Worm (Caenorhabditis elegans) whole organism, L1 larva: ENCODE results near the gene grl-13.

Experiments
- aly-2 ChIP-seq: fragments of 150-350 bp; optimal IDR thresholded peaks from 2 replicates; lab custom pipeline; 2014; ENCODE audit warnings: missing biosample characterization, missing genetic modification characterization
- blmp-1 ChIP-seq: fragments of 150-350 bp; optimal IDR thresholded peaks from 2 replicates; lab custom pipeline; 2014; ENCODE audit warnings: missing biosample characterization, missing genetic modification characterization
- ceh-63 ChIP-seq: fragments of 200-800 bp; sonication (Bioruptor generic); optimal IDR thresholded peaks from 2 replicates; lab custom pipeline; 2018; ENCODE audit warnings: mild to moderate bottlenecking, missing genetic modification characterization, missing compliant biosample characterization
- ceh-82 ChIP-seq, 3 experiments: fragments of 150-350 bp in 1 of 3; sonication (generic microtip) in 2 of 3; optimal IDR thresholded peaks; 2 replicates each; lab custom pipeline; 2014 to 2017; ENCODE audit warnings: missing biosample characterization in 3 of 3, missing genetic modification characterization in 3 of 3
- ceh-90 ChIP-seq: sonication (generic microtip); optimal IDR thresholded peaks from 2 replicates; lab custom pipeline; 2016; ENCODE audit warnings: missing genetic modification characterization, missing compliant biosample characterization
- efl-1 ChIP-seq, 4 experiments: fragments of 150-350 bp; optimal IDR thresholded peaks in 3 of 4; peaks in 1 of 4; 1 replicate in 1 of 4; 2 replicates in 3 of 4; lab custom pipeline; 2014; ENCODE audit warnings: missing biosample characterization in 2 of 4, missing genetic modification characterization in 2 of 4, missing genetic modification reagents in 2 of 4
- efl-3 ChIP-seq: fragments of 200-800 bp; sonication (Bioruptor generic); optimal IDR thresholded peaks from 2 replicates; lab custom pipeline; 2018; ENCODE audit warnings: mild to moderate bottlenecking, missing genetic modification characterization, missing compliant biosample characterization
- egl-13 ChIP-seq: sonication (generic microtip); optimal IDR thresholded peaks from 2 replicates; lab custom pipeline; 2016; ENCODE audit warnings: missing genotype, missing genetic modification reagents, missing genetic modification characterization, missing compliant biosample characterization
- fkh-4 ChIP-seq: sonication (generic microtip); optimal IDR thresholded peaks from 2 replicates; lab custom pipeline; 2016; ENCODE audit warnings: missing compliant biosample characterization, missing genetic modification characterization, borderline replicate concordance
- grh-1 ChIP-seq: fragments of 200-800 bp; sonication (Bioruptor generic); IDR thresholded peaks from 2 replicates; pipeline ENCODE4 v1.3.6; 2022; ENCODE audit warnings: missing genetic modification reagents, missing genetic modification characterization, missing compliant biosample characterization
- hlh-4 ChIP-seq: sonication (generic microtip); optimal IDR thresholded peaks from 2 replicates; lab custom pipeline; 2016; ENCODE audit warnings: mild to moderate bottlenecking, missing genetic modification characterization, missing compliant biosample characterization
- irx-1 ChIP-seq: sonication (generic microtip); optimal IDR thresholded peaks from 2 replicates; lab custom pipeline; 2016; ENCODE audit warnings: missing genetic modification characterization, missing compliant biosample characterization
- lin-13 ChIP-seq: fragments of 150-350 bp; optimal IDR thresholded peaks from 2 replicates; lab custom pipeline; 2014; ENCODE audit warnings: missing biosample characterization, missing genetic modification reagents, missing genetic modification characterization
- lin-14 ChIP-seq: fragments of 200-800 bp; sonication (Bioruptor generic); optimal IDR thresholded peaks from 2 replicates; lab custom pipeline; 2018; ENCODE audit warnings: mild to moderate bottlenecking, missing genetic modification characterization, moderate library complexity, missing compliant biosample characterization
- lin-35 ChIP-seq, 2 experiments: fragments of 150-350 bp; optimal IDR thresholded peaks; 2 replicates each; lab custom pipeline; 2014; ENCODE audit warnings: missing biosample characterization in 2 of 2, missing genetic modification characterization in 2 of 2, missing genetic modification reagents in 2 of 2
- lin-39 ChIP-seq: fragments of 150-350 bp; optimal IDR thresholded peaks from 2 replicates; lab custom pipeline; 2014; ENCODE audit warnings: missing biosample characterization, missing genetic modification reagents, missing genetic modification characterization
- mep-1 ChIP-seq: fragments of 150-350 bp; optimal IDR thresholded peaks from 2 replicates; lab custom pipeline; 2014; ENCODE audit warnings: missing biosample characterization, missing genetic modification characterization
- nhr-11 ChIP-seq: fragments of 150-350 bp; optimal IDR thresholded peaks from 2 replicates; lab custom pipeline; 2014; ENCODE audit warnings: missing biosample characterization, missing genetic modification characterization
- nhr-12 ChIP-seq: sonication (generic microtip); optimal IDR thresholded peaks from 2 replicates; lab custom pipeline; 2017; ENCODE audit warnings: missing biosample characterization, missing genetic modification characterization
- nhr-19 ChIP-seq: fragments of 200-800 bp; sonication (Bioruptor generic); conservative IDR thresholded peaks from 2 replicates; pipeline ENCODE4 v1.3.6; 2022; ENCODE audit warnings: missing genetic modification characterization, missing compliant biosample characterization
- nhr-237 ChIP-seq: fragments of 150-350 bp; optimal IDR thresholded peaks from 2 replicates; lab custom pipeline; 2014; ENCODE audit warnings: missing biosample characterization, missing genetic modification characterization
- nhr-28 ChIP-seq: fragments of 150-350 bp; optimal IDR thresholded peaks from 2 replicates; lab custom pipeline; 2014; ENCODE audit warnings: missing biosample characterization, missing genetic modification characterization
- nhr-47 ChIP-seq: sonication (generic microtip); optimal IDR thresholded peaks from 2 replicates; lab custom pipeline; 2016; ENCODE audit warnings: mild to moderate bottlenecking, missing genetic modification characterization, moderate library complexity, missing compliant biosample characterization
- nhr-76 ChIP-seq: sonication (generic microtip); optimal IDR thresholded peaks from 2 replicates; lab custom pipeline; 2017; ENCODE audit warnings: missing biosample characterization, missing genetic modification characterization
- nhr-85 ChIP-seq: sonication (generic microtip); peaks from one replicate; lab custom pipeline; 2016; ENCODE audit warnings: missing genetic modification characterization, inconsistent platforms, missing compliant biosample characterization
- pax-3 ChIP-seq: fragments of 200-800 bp; sonication (Bioruptor generic); optimal IDR thresholded peaks from 2 replicates; lab custom pipeline; 2018; ENCODE audit warnings: mild to moderate bottlenecking, missing genetic modification characterization, moderate library complexity, missing compliant biosample characterization
- skn-1 ChIP-seq: fragments of 150-350 bp; optimal IDR thresholded peaks from 2 replicates; lab custom pipeline; 2014; ENCODE audit warnings: missing biosample characterization, missing genetic modification characterization
- sox-4 ChIP-seq: sonication (generic microtip); optimal IDR thresholded peaks from 2 replicates; lab custom pipeline; 2016; ENCODE audit warnings: missing genetic modification characterization, missing compliant biosample characterization
- sptf-1 ChIP-seq: fragments of 150-350 bp; optimal IDR thresholded peaks from 2 replicates; lab custom pipeline; 2014; ENCODE audit warnings: missing biosample characterization, missing genetic modification characterization
- swsn-7 ChIP-seq: sonication (generic microtip); optimal IDR thresholded peaks from 2 replicates; lab custom pipeline; 2016; ENCODE audit warnings: missing genetic modification characterization, missing compliant biosample characterization
- unc-130 ChIP-seq: fragments of 150-350 bp; optimal IDR thresholded peaks from 2 replicates; lab custom pipeline; 2017; ENCODE audit warnings: missing biosample characterization, missing genetic modification characterization, inconsistent platforms
- unc-62 ChIP-seq: fragments of 150-350 bp; optimal IDR thresholded peaks from 2 replicates; lab custom pipeline; 2014; ENCODE audit warnings: missing biosample characterization, missing genetic modification reagents, missing genetic modification characterization
- unc-86 ChIP-seq: sonication (generic microtip); optimal IDR thresholded peaks from 2 replicates; lab custom pipeline; 2016; ENCODE audit warnings: missing genetic modification characterization, missing compliant biosample characterization
- unc-98 ChIP-seq: fragments of 200-800 bp; sonication (Bioruptor generic); IDR thresholded peaks from 2 replicates; pipeline ENCODE4 v1.3.6; 2022; ENCODE audit warnings: missing genetic modification characterization, missing compliant biosample characterization
- zag-1 ChIP-seq: fragments of 150-350 bp; optimal IDR thresholded peaks from 2 replicates; lab custom pipeline; 2014; ENCODE audit warnings: missing biosample characterization, missing genetic modification characterization
- ztf-11 ChIP-seq, 2 experiments: sonication (generic microtip); optimal IDR thresholded peaks; 2 replicates each; lab custom pipeline; 2016 to 2017; ENCODE audit warnings: missing genetic modification characterization in 2 of 2, missing biosample characterization in 1 of 2, missing compliant biosample characterization in 1 of 2
- ztf-4 ChIP-seq: fragments of 150-350 bp; optimal IDR thresholded peaks from 2 replicates; lab custom pipeline; 2014; ENCODE audit warnings: missing biosample characterization, missing genetic modification characterization

The grl-13 gene

ce11 chrV:4364517-4364916 is at the start of gene grl-13:
Gene grl-13, minus strand, starts transcription at chrV:4364617.
- TF ChIP-seq nhr-76 (tag; lab: Kevin White, UChicago) (no peak), ceh-82 (tag; optimal IDR thresholded peaks at IDR 0.05; lab: Kevin White, UChicago) (no peak), lin-14 (GFP tag; lab: Kevin White, UChicago) (no peak), hlh-4 (tag; lab: Kevin White, UChicago) (no peak), nhr-85 (tag; lab: Kevin White, UChicago) (no peak)

ce11 chrV:4411714-4412113 is 47.3 kb upstream of the grl-13 start, which contains the start of gene Y47D7A.17:
Gene Y47D7A.17, minus strand, starts transcription at chrV:4411814.
- no peak for TF ChIP-seq unc-130 (tag; lab: Kevin White, UChicago)
- TF ChIP-seq ceh-82 (tag; optimal IDR thresholded peaks at IDR 0.05; lab: Kevin White, UChicago), result no peak
- TF ChIP-seq sptf-1 (tag; lab: Kevin White, UChicago), result no peak
- no peak for TF ChIP-seq ceh-63 (GFP tag; lab: Kevin White, UChicago)
- no peak for TF ChIP-seq nhr-28 (tag; lab: Kevin White, UChicago)
- no peak for TF ChIP-seq nhr-85 (tag; lab: Kevin White, UChicago)
- TF ChIP-seq efl-3 (GFP tag; lab: Kevin White, UChicago), result no peak
- TF ChIP-seq lin-35 (GFP tag; optimal IDR thresholded peaks at IDR 0.05; lab: Kevin White, UChicago), result no peak
- no peak for TF ChIP-seq efl-1 (optimal IDR thresholded peaks at IDR 0.05; lab: Kevin White, UChicago)
- no peak for TF ChIP-seq efl-1 (GFP tag; optimal IDR thresholded peaks at IDR 0.05 in 1 of 2; lab: Kevin White, UChicago)
- TF ChIP-seq irx-1 (tag; lab: Kevin White, UChicago), result no peak
- TF ChIP-seq zag-1 (tag; lab: Kevin White, UChicago), result no peak

- TF ChIP-seq lin-39 (tag; lab: Kevin White, UChicago), result no peak
- no peak for TF ChIP-seq sptf-1 (tag; lab: Kevin White, UChicago)
- no peak for TF ChIP-seq grh-1 (GFP tag; lab: Robert Waterston, UW)
- TF ChIP-seq irx-1 (tag; lab: Kevin White, UChicago), result no peak
- no peak for TF ChIP-seq aly-2 (tag; lab: Kevin White, UChicago)
- TF ChIP-seq zag-1 (tag; lab: Kevin White, UChicago), result no peak
- TF ChIP-seq mep-1 (tag; lab: Kevin White, UChicago), result no peak
Observed at ce11 chrV:4410643-4411042, 46.2 kb upstream of the grl-13 start, which contains the start of gene Y47D7A.3. Gene Y47D7A.3, plus strand, starts transcription at chrV:4410943.

- no peak for TF ChIP-seq unc-98
- no peak for TF ChIP-seq lin-13 (GFP tag; lab: Kevin White, UChicago)
- no peak for TF ChIP-seq swsn-7
- no peak for TF ChIP-seq hlh-4 (tag; lab: Kevin White, UChicago)
- TF ChIP-seq ztf-11 (tag; optimal IDR thresholded peaks at IDR 0.05; lab: Kevin White, UChicago), result no peak
- no peak for TF ChIP-seq efl-1 (optimal IDR thresholded peaks at IDR 0.05; lab: Kevin White, UChicago)
- TF ChIP-seq efl-1 (GFP tag; optimal IDR thresholded peaks at IDR 0.05 in 1 of 2; lab: Kevin White, UChicago), result no peak
- no peak for TF ChIP-seq nhr-76 (tag; lab: Kevin White, UChicago)
- TF ChIP-seq egl-13 (tag; lab: Kevin White, UChicago), result no peak
Observed at ce11 chrV:4407519-4407918, 43.1 kb upstream of the grl-13 start, which contains the start of gene nhr-118. Gene nhr-118, plus strand, starts transcription at chrV:4407819.

- TF ChIP-seq blmp-1 (tag; lab: Kevin White, UChicago) (no peak), nhr-47 (no peak), grh-1 (GFP tag; lab: Robert Waterston, UW) (no peak), nhr-12 (tag; lab: Kevin White, UChicago) (no peak), irx-1 (tag; lab: Kevin White, UChicago) (no peak), nhr-19 (no peak), fkh-4 (tag; lab: Kevin White, UChicago) (no peak), unc-62 (GFP tag; lab: Kevin White, UChicago) (no peak), skn-1 (tag; lab: Kevin White, UChicago) (no peak), nhr-237 (tag; lab: Kevin White, UChicago) (no peak), nhr-11 (tag; lab: Kevin White, UChicago) (no peak), pax-3 (tag; lab: Kevin White, UChicago) (no peak), ztf-4 (tag; lab: Kevin White, UChicago) (no peak), ceh-63 (GFP tag; lab: Kevin White, UChicago) (no peak), sox-4 (no peak), ceh-90 (tag; lab: Kevin White, UChicago) (no peak), unc-86 (tag; lab: Kevin White, UChicago) (no peak)
Observed at ce11 chrV:4401865-4402264, 37.4 kb upstream of the grl-13 start, which contains the start of gene F13A2.5. Gene F13A2.5, minus strand, starts transcription at chrV:4401965.
